Worm (Caenorhabditis elegans): ENCODE measurements around the gene F18E9.7.

The F18E9.7 gene

ce11 chrX:8585837-8586236 is 11.7 kb downstream of the F18E9.7 start, which contains the start of gene F18E9.3:
Gene F18E9.3 (plus strand): TSS chrX:8586147.
- TF ChIP-seq T22C8.4 (GFP tag; IDR thresholded peaks at IDR 0.05) (no peak), med-1 (GFP tag; optimal IDR thresholded peaks at IDR 0.05; ENCODE audit: insufficient read depth) (no peak), ztf-23 (GFP tag; IDR thresholded peaks at IDR 0.05) (no peak), cog-1 (tag; optimal IDR thresholded peaks at IDR 0.05) (no peak), tab-1 (GFP tag; IDR thresholded peaks at IDR 0.05) (no peak), klf-2 (GFP tag; conservative IDR thresholded peaks at IDR 0.05) (no peak)

- no peak for TF ChIP-seq ref-1 (GFP tag; conservative IDR thresholded peaks at IDR 0.05)
- TF ChIP-seq med-1 (GFP tag; optimal IDR thresholded peaks at IDR 0.05; ENCODE audit: insufficient read depth), result no peak
- no peak for TF ChIP-seq ztf-23 (GFP tag; IDR thresholded peaks at IDR 0.05)
- TF ChIP-seq ztf-29 (GFP tag; IDR thresholded peaks at IDR 0.05), result no peak
Observed at ce11 chrX:8584825-8585384, 12.6 kb downstream of the F18E9.7 start.

ce11 chrX:8582767-8583360 is 14.7 kb downstream of the F18E9.7 start:
- TF ChIP-seq med-1 (GFP tag; optimal IDR thresholded peaks at IDR 0.05; ENCODE audit: insufficient read depth) (no peak), ztf-23 (GFP tag; IDR thresholded peaks at IDR 0.05) (no peak), cog-1 (tag; optimal IDR thresholded peaks at IDR 0.05) (no peak)

ce11 chrX:8581447-8581846 is 16.1 kb downstream of the F18E9.7 start, which contains the start of gene F18E9.8:
Gene F18E9.8 (minus strand): TSS chrX:8581547.
- TF ChIP-seq ztf-23 (GFP tag; IDR thresholded peaks at IDR 0.05), result no peak
- TF ChIP-seq cog-1 (tag; optimal IDR thresholded peaks at IDR 0.05), result no peak
- no peak for TF ChIP-seq flt-1 (GFP tag; IDR thresholded peaks at IDR 0.05)
- TF ChIP-seq tab-1 (GFP tag; IDR thresholded peaks at IDR 0.05), result no peak
- no peak for TF ChIP-seq ztf-29 (GFP tag; IDR thresholded peaks at IDR 0.05)
- no peak for TF ChIP-seq klf-2 (GFP tag; conservative IDR thresholded peaks at IDR 0.05)
- no peak for TF ChIP-seq med-1 (GFP tag; optimal IDR thresholded peaks at IDR 0.05; ENCODE audit: insufficient read depth)
- TF ChIP-seq ref-1 (GFP tag; conservative IDR thresholded peaks at IDR 0.05), result no peak
- no peak for TF ChIP-seq T22C8.4 (GFP tag; IDR thresholded peaks at IDR 0.05)

ce11 chrX:8580217-8580616 is 17.3 kb downstream of the F18E9.7 start, which contains the start of gene F18E9.4:
Gene F18E9.4 (plus strand): TSS chrX:8580517.
- no peak for TF ChIP-seq ztf-29 (GFP tag; IDR thresholded peaks at IDR 0.05)
- TF ChIP-seq cog-1 (tag; optimal IDR thresholded peaks at IDR 0.05), result no peak
- TF ChIP-seq tab-1 (GFP tag; IDR thresholded peaks at IDR 0.05), result no peak
- TF ChIP-seq ztf-23 (GFP tag; IDR thresholded peaks at IDR 0.05), result no peak
- no peak for TF ChIP-seq T22C8.4 (GFP tag; IDR thresholded peaks at IDR 0.05)
- TF ChIP-seq ref-1 (GFP tag; conservative IDR thresholded peaks at IDR 0.05), result no peak
- TF ChIP-seq flt-1 (GFP tag; IDR thresholded peaks at IDR 0.05), result no peak
- TF ChIP-seq med-1 (GFP tag; optimal IDR thresholded peaks at IDR 0.05; ENCODE audit: insufficient read depth), result no peak
- no peak for TF ChIP-seq klf-2 (GFP tag; conservative IDR thresholded peaks at IDR 0.05)

- TF ChIP-seq cog-1 (tag; optimal IDR thresholded peaks at IDR 0.05), result no peak
- no peak for TF ChIP-seq ztf-29 (GFP tag; IDR thresholded peaks at IDR 0.05)
- TF ChIP-seq tab-1 (GFP tag; IDR thresholded peaks at IDR 0.05), result no peak
- TF ChIP-seq ref-1 (GFP tag; conservative IDR thresholded peaks at IDR 0.05), result no peak
- TF ChIP-seq flt-1 (GFP tag; IDR thresholded peaks at IDR 0.05), result no peak
- TF ChIP-seq med-1 (GFP tag; optimal IDR thresholded peaks at IDR 0.05; ENCODE audit: insufficient read depth), result no peak
- TF ChIP-seq klf-2 (GFP tag; conservative IDR thresholded peaks at IDR 0.05), result no peak
- no peak for TF ChIP-seq ztf-23 (GFP tag; IDR thresholded peaks at IDR 0.05)
Observed at ce11 chrX:8570997-8571517, 26.5 kb downstream of the F18E9.7 start, which contains the start of gene jmjd-3.1. Gene jmjd-3.1 (plus strand): TSS chrX:8571047.

- TF ChIP-seq klf-2 (GFP tag; conservative IDR thresholded peaks at IDR 0.05) (no peak), ztf-23 (GFP tag; IDR thresholded peaks at IDR 0.05) (no peak), T22C8.4 (GFP tag; IDR thresholded peaks at IDR 0.05) (no peak), cog-1 (tag; optimal IDR thresholded peaks at IDR 0.05) (no peak), tab-1 (GFP tag; IDR thresholded peaks at IDR 0.05) (no peak), med-1 (GFP tag; optimal IDR thresholded peaks at IDR 0.05; ENCODE audit: insufficient read depth) (no peak), ref-1 (GFP tag; conservative IDR thresholded peaks at IDR 0.05) (no peak), flt-1 (GFP tag; IDR thresholded peaks at IDR 0.05) (no peak; the same call in 1 of the 2 replicates), ztf-29 (GFP tag; IDR thresholded peaks at IDR 0.05) (no peak)
Observed at ce11 chrX:8569159-8569558, 28.4 kb downstream of the F18E9.7 start.

ce11 chrX:8568423-8568903 is 29.1 kb downstream of the F18E9.7 start:
- TF ChIP-seq ztf-23 (GFP tag; IDR thresholded peaks at IDR 0.05), result no peak
- no peak for TF ChIP-seq cog-1 (tag; optimal IDR thresholded peaks at IDR 0.05)
- no peak for TF ChIP-seq T22C8.4 (GFP tag; IDR thresholded peaks at IDR 0.05)
- no peak for TF ChIP-seq med-1 (GFP tag; optimal IDR thresholded peaks at IDR 0.05; ENCODE audit: insufficient read depth)
- no peak for TF ChIP-seq ref-1 (GFP tag; conservative IDR thresholded peaks at IDR 0.05)
- no peak for TF ChIP-seq ztf-29 (GFP tag; IDR thresholded peaks at IDR 0.05)
- no peak for TF ChIP-seq klf-2 (GFP tag; conservative IDR thresholded peaks at IDR 0.05)
- no peak for TF ChIP-seq flt-1 (GFP tag; IDR thresholded peaks at IDR 0.05)
- TF ChIP-seq tab-1 (GFP tag; IDR thresholded peaks at IDR 0.05), result no peak

ce11 chrX:8567823-8568314 is 29.7 kb downstream of the F18E9.7 start:
- TF ChIP-seq ref-1 (GFP tag; conservative IDR thresholded peaks at IDR 0.05), result no peak
- no peak for TF ChIP-seq klf-2 (GFP tag; conservative IDR thresholded peaks at IDR 0.05)
- no peak for TF ChIP-seq ztf-23 (GFP tag; IDR thresholded peaks at IDR 0.05)
- TF ChIP-seq flt-1 (GFP tag; IDR thresholded peaks at IDR 0.05), result no peak
- TF ChIP-seq cog-1 (tag; optimal IDR thresholded peaks at IDR 0.05), result no peak
- TF ChIP-seq ztf-29 (GFP tag; IDR thresholded peaks at IDR 0.05), result no peak
- no peak for TF ChIP-seq med-1 (GFP tag; optimal IDR thresholded peaks at IDR 0.05; ENCODE audit: insufficient read depth)
- TF ChIP-seq tab-1 (GFP tag; IDR thresholded peaks at IDR 0.05), result no peak
- no peak for TF ChIP-seq T22C8.4 (GFP tag; IDR thresholded peaks at IDR 0.05)

All from whole organism, midembryonic.